Worm (Caenorhabditis elegans) whole organism, L1 larva: Measurements from ENCODE around the gene fbxa-127.

Experiments
- efl-1 ChIP-seq, 4 experiments: fragments of 150-350 bp; optimal IDR thresholded peaks in 3 of 4; peaks in 1 of 4; 1 replicate in 1 of 4; 2 replicates in 3 of 4; lab custom pipeline; 2014; ENCODE audit warnings: missing biosample characterization in 2 of 4, missing genetic modification characterization in 2 of 4, missing genetic modification reagents in 2 of 4
- fos-1 ChIP-seq: fragments of 150-350 bp; optimal IDR thresholded peaks from 2 replicates; lab custom pipeline; 2014; ENCODE audit warnings: missing biosample characterization, missing genetic modification characterization
- jun-1 ChIP-seq: fragments of 150-350 bp; optimal IDR thresholded peaks from 2 replicates; lab custom pipeline; 2014; ENCODE audit warnings: missing biosample characterization, missing genetic modification reagents, missing genetic modification characterization
- lin-35 ChIP-seq, 2 experiments: fragments of 150-350 bp; optimal IDR thresholded peaks; 2 replicates each; lab custom pipeline; 2014; ENCODE audit warnings: missing biosample characterization in 2 of 2, missing genetic modification characterization in 2 of 2, missing genetic modification reagents in 2 of 2
- mep-1 ChIP-seq: fragments of 150-350 bp; optimal IDR thresholded peaks from 2 replicates; lab custom pipeline; 2014; ENCODE audit warnings: missing biosample characterization, missing genetic modification characterization
- nhr-76 ChIP-seq: sonication (generic microtip); optimal IDR thresholded peaks from 2 replicates; lab custom pipeline; 2017; ENCODE audit warnings: missing biosample characterization, missing genetic modification characterization
- pqm-1 ChIP-seq: sonication (generic microtip); optimal IDR thresholded peaks from 3 replicates; lab custom pipeline; 2017; ENCODE audit warnings: missing biosample characterization, missing genetic modification characterization
- tbx-2 ChIP-seq: sonication (generic microtip); optimal IDR thresholded peaks from 2 replicates; lab custom pipeline; 2016; ENCODE audit warnings: missing genetic modification characterization, missing compliant biosample characterization

ce11 chrV:16695499-16695898 is 33.0 kb upstream of the fbxa-127 start:
- TF ChIP-seq pqm-1 = no peak
- no peak for TF ChIP-seq tbx-2 (tag; lab: Kevin White, UChicago)
- TF ChIP-seq jun-1 (tag; lab: Kevin White, UChicago) = no peak
- TF ChIP-seq lin-35 (GFP tag; optimal IDR thresholded peaks at IDR 0.05; lab: Kevin White, UChicago) = no peak
- TF ChIP-seq nhr-76 (tag; lab: Kevin White, UChicago) = no peak
- TF ChIP-seq efl-1 (optimal IDR thresholded peaks at IDR 0.05; lab: Kevin White, UChicago) = no peak
- peak in 1 of 2 experiments; percentile 79 for TF ChIP-seq efl-1 (GFP tag; optimal IDR thresholded peaks at IDR 0.05 in 1 of 2; lab: Kevin White, UChicago)
- no peak for TF ChIP-seq mep-1 (tag; lab: Kevin White, UChicago)
- no peak for TF ChIP-seq fos-1 (tag; lab: Kevin White, UChicago)
